Worm (Caenorhabditis elegans) whole organism, L4/young adult: Measurements from ENCODE around the gene fbxa-80.
"Not testable (repeated sequence)": the region's sequence is repeated elsewhere in the genome, so short reads cannot be mapped to it uniquely, and the experiment has no call there.

Source experiments
- W03F9.2 ChIP-seq: fragments of 150-350 bp; optimal IDR thresholded peaks from 2 replicates; lab custom pipeline; 2014; ENCODE audit warnings: missing biosample characterization, missing genetic modification characterization
- dao-5 ChIP-seq: sonication (generic microtip); optimal IDR thresholded peaks from 2 replicates; lab custom pipeline; 2016; ENCODE audit warnings: missing genotype, missing genetic modification characterization, moderate library complexity, missing compliant biosample characterization
- him-1 ChIP-seq: sonication (generic microtip); optimal IDR thresholded peaks from 2 replicates; lab custom pipeline; 2016; ENCODE audit warnings: missing genotype, missing genetic modification reagents, missing genetic modification characterization, missing compliant biosample characterization

- not testable (repeated sequence) for TF ChIP-seq him-1 (tag; lab: Kevin White, UChicago); dao-5; W03F9.2 (tag; lab: Kevin White, UChicago)
Observed at ce11 chrIII:1263692-1264091, 51.3 kb downstream of the fbxa-80 start, which contains the start of gene srz-9.
